Worm (Caenorhabditis elegans) whole organism, L4 larva: Measurements from ENCODE around the gene Y17G7B.21.

Experiments
- egl-43 ChIP-seq: fragments of 200-800 bp; sonication (Bioruptor generic); IDR thresholded peaks from 2 replicates; pipeline ENCODE4 v1.3.6; 2022; ENCODE audit warnings: missing genetic modification reagents, missing genetic modification characterization, missing compliant biosample characterization
- fos-1 ChIP-seq: fragments of 150-350 bp; optimal IDR thresholded peaks from 2 replicates; lab custom pipeline; 2014; ENCODE audit warnings: missing biosample characterization, missing genetic modification characterization
- lin-13 ChIP-seq: fragments of 150-350 bp; optimal IDR thresholded peaks from 2 replicates; lab custom pipeline; 2014; ENCODE audit warnings: missing biosample characterization, missing genetic modification reagents, missing genetic modification characterization
- nhr-11 ChIP-seq: fragments of 150-350 bp; optimal IDR thresholded peaks from 2 replicates; lab custom pipeline; 2014; ENCODE audit warnings: missing biosample characterization, missing genetic modification characterization
- nhr-76 ChIP-seq: fragments of 150-350 bp; optimal IDR thresholded peaks from 2 replicates; lab custom pipeline; 2014; ENCODE audit warnings: missing biosample characterization, missing genetic modification characterization
- pha-4 ChIP-seq, 2 experiments: fragments of 150-350 bp in 1 of 2; fragments of 200-800 bp in 1 of 2; sonication (Bioruptor generic) in 1 of 2; IDR thresholded peaks in 1 of 2; optimal IDR thresholded peaks in 1 of 2; 2 replicates each; pipeline versions ENCODE4 v1.3.6 to Lab custom; 2014 to 2022; ENCODE audit warnings: missing genetic modification characterization in 2 of 2, missing genetic modification reagents in 2 of 2, missing biosample characterization in 1 of 2, missing compliant biosample characterization in 1 of 2
- snpc-4 ChIP-seq: fragments of 150-350 bp; optimal IDR thresholded peaks from 2 replicates; lab custom pipeline; 2014; ENCODE audit warnings: missing biosample characterization, missing genetic modification characterization
- unc-62 ChIP-seq, 3 experiments: fragments of 150-350 bp in 1 of 3; sonication (generic microtip); optimal IDR thresholded peaks in 2 of 3; peaks in 1 of 3; 1 replicate in 1 of 3; 2 replicates in 2 of 3; lab custom pipeline; 2014 to 2017; ENCODE audit warnings: missing biosample characterization in 3 of 3, missing genetic modification characterization in 3 of 3, missing genetic modification reagents in 3 of 3, missing genotype in 1 of 3
- vab-7 ChIP-seq: fragments of 200-800 bp; sonication (Bioruptor generic); IDR thresholded peaks from 2 replicates; pipeline ENCODE4 v1.3.6; 2022; ENCODE audit warnings: missing genetic modification reagents, missing genetic modification characterization, missing compliant biosample characterization
- ztf-11 ChIP-seq: fragments of 150-350 bp; optimal IDR thresholded peaks from 2 replicates; lab custom pipeline; 2014; ENCODE audit warnings: missing biosample characterization, missing genetic modification characterization

DNA sequence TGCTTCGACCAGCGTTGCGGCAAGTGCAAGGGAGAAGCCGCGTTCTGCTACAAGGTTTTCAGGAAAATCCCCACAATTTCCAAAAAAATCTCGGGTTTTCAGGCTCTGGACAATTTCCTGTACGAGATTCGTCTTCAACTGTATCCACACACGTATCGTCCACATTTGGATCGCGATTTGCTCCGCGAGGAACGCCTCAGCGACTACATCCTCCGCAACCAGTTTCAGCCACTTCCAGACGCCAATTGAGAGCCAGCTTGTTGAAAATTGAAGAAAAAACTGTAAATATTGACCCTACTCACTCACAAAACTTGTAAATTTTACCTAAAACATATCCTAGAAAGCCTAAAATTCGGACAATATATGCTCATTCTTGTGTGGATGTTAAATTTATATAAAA is 12.6 kb downstream of the Y17G7B.21 start:
- TF ChIP-seq pha-4 (GFP tag; IDR thresholded peaks at IDR 0.05; lab: Robert Waterston, UW) (no peak), pha-4 (tag; optimal IDR thresholded peaks at IDR 0.05; lab: Kevin White, UChicago) (no peak), snpc-4 (no peak), nhr-76 (no peak), nhr-11 (tag; lab: Kevin White, UChicago) (no peak), ztf-11 (tag; lab: Kevin White, UChicago) (no peak), egl-43 (GFP tag; lab: Robert Waterston, UW) (0 out of 2 replicates have a peak, but pooled peaks have one; percentile 38), lin-13 (GFP tag; lab: Kevin White, UChicago) (no peak), unc-62 (GFP tag; optimal IDR thresholded peaks at IDR 0.05 in 1 of 2; lab: Kevin White, UChicago) (peak in 1 of 2 experiments; percentile 72), unc-62 (tag; optimal IDR thresholded peaks at IDR 0.05; lab: Kevin White, UChicago) (no peak), fos-1 (no peak), vab-7 (GFP tag; lab: Robert Waterston, UW) (no peak)
